Fruit fly (Drosophila melanogaster): ENCODE measurements around the gene CG17104.

DNA sequence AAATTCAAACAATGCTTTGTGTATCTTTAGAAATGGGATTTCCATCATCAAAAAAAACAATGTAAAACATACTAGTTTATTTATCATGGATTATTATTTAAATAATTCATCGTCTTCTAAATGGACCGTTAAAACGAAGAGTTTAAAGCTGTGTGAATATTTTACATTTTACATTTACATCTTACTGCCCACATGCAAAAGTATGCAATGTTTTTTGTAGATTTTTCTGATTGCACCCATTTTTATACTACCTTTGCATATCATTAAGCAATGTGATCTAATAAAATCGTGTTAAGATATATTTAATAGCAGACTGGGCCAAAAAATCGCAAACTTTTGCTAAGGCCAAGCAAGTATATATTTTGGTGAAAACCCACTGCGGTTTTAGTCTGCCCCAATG is 5.5 kb upstream of the CG17104 start:
- TF ChIP-seq CG8478 (optimal IDR thresholded peaks at IDR 0.05): no peak
- no peak for TF ChIP-seq CTCF (optimal IDR thresholded peaks at IDR 0.05)

Data from S2 (cell line).